Worm (Caenorhabditis elegans): Measurements from ENCODE around the gene C07E3.9.

DNA sequence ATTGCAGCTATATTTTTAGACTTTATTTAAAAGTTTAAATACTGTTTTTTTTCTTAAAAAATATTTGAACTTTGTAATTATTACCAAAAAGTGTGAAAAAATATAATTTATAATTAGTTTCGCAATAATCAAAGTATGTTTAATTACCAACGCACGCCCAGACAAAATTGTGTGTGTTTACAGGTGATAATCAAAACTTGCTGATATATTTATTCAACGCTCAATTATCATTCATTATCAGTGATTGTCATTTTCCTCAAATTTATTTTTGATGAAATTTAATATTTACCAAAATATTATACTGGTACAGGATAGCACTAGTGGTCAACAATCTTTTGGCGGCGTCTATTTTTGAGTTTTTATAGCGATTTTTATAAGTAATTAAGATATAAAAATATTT lies 22.5 kb downstream of the C07E3.9 start:
- TF ChIP-seq him-1 (tag; optimal IDR thresholded peaks at IDR 0.05) (no peak), W03F9.2 (tag; optimal IDR thresholded peaks at IDR 0.05) (no peak), dao-5 (tag; optimal IDR thresholded peaks at IDR 0.05) (no peak)
